Worm (Caenorhabditis elegans) whole organism, L2 larva: Measurements from ENCODE around the gene F37H8.5.

Experiments used
- ceh-82 ChIP-seq: fragments of 150-350 bp; optimal IDR thresholded peaks from 2 replicates; lab custom pipeline; 2014; ENCODE audit warnings: missing biosample characterization, missing genetic modification characterization
- lin-11 ChIP-seq: fragments of 150-350 bp; sonication (generic microtip); optimal IDR thresholded peaks from 2 replicates; lab custom pipeline; 2014; ENCODE audit warnings: missing biosample characterization, missing genetic modification characterization, inconsistent platforms, mixed read lengths
- nhr-25 ChIP-seq: fragments of 150-350 bp; sonication (generic microtip); optimal IDR thresholded peaks from 3 replicates; lab custom pipeline; 2014; ENCODE audit warnings: missing biosample characterization, missing genetic modification characterization
- snpc-4 ChIP-seq: fragments of 150-350 bp; optimal IDR thresholded peaks from 2 replicates; lab custom pipeline; 2014; ENCODE audit warnings: missing biosample characterization, missing genetic modification characterization
- ztf-11 ChIP-seq: sonication (generic microtip); optimal IDR thresholded peaks from 2 replicates; lab custom pipeline; 2017; ENCODE audit warnings: missing biosample characterization, missing genetic modification characterization

- TF ChIP-seq snpc-4 (tag; lab: Kevin White, UChicago) (peak; percentile 98), lin-11 (tag; lab: Kevin White, UChicago) (peak; percentile 18), ztf-11 (tag; lab: Kevin White, UChicago) (no peak), ceh-82 (tag; lab: Kevin White, UChicago) (no peak), nhr-25 (tag; lab: Kevin White, UChicago) (peak; percentile 44)
These were observed 21.0 kb upstream of the F37H8.5 start for ce11 chrII:11167039-11167438.
